Fruit fly (Drosophila melanogaster) whole organism, embryonic: ENCODE data around the gene Neto.

Source experiments
- Bgb ChIP-seq: fragments of 200-800 bp; sonication (Bioruptor generic); IDR thresholded peaks from 2 replicates; pipeline ENCODE4 v1.3.6; 2022; ENCODE audit warnings: missing biosample characterization, missing genetic modification characterization; ENCODE audit not compliant: partially characterized antibody
- CG10366 ChIP-seq: fragments of 200-800 bp; sonication (Bioruptor generic); IDR thresholded peaks from 2 replicates; pipeline ENCODE4 v1.3.6; 2022; ENCODE audit warnings: missing biosample characterization, missing genetic modification characterization
- CG1233 ChIP-seq: fragments of 200-800 bp; sonication (Bioruptor generic); optimal IDR thresholded peaks from 4 replicates; lab custom pipeline; 2018; ENCODE audit warnings: missing biosample characterization, mild to moderate bottlenecking, missing genetic modification characterization
- CG12659 ChIP-seq: fragments of 200-800 bp; sonication (Bioruptor generic); optimal IDR thresholded peaks from 3 replicates; lab custom pipeline; 2017; ENCODE audit warnings: mild to moderate bottlenecking, missing biosample characterization, missing genetic modification reagents, missing genetic modification characterization
- CG13287 ChIP-seq: fragments of 200-800 bp; sonication (Bioruptor generic); IDR thresholded peaks from 2 replicates; pipeline ENCODE4 v1.3.6; 2022; ENCODE audit warnings: missing biosample characterization, missing genetic modification characterization; ENCODE audit not compliant: partially characterized antibody
- CG13624 ChIP-seq: fragments of 200-800 bp; sonication (Bioruptor generic); optimal IDR thresholded peaks from 2 replicates; lab custom pipeline; 2016; ENCODE audit warnings: missing biosample characterization, missing genetic modification characterization
- CG13894 ChIP-seq: fragments of 200-800 bp; sonication (Bioruptor generic); optimal IDR thresholded peaks from 3 replicates; lab custom pipeline; 2018; ENCODE audit warnings: missing biosample characterization, mild to moderate bottlenecking, missing genetic modification characterization, moderate library complexity
- CG15601 ChIP-seq: fragments of 200-800 bp; sonication (Bioruptor generic); optimal IDR thresholded peaks from 3 replicates; lab custom pipeline; 2019; ENCODE audit warnings: missing biosample characterization, mild to moderate bottlenecking, missing genetic modification characterization, moderate library complexity
- CG17912 ChIP-seq: fragments of 200-800 bp; sonication (Bioruptor generic); optimal IDR thresholded peaks from 2 replicates; lab custom pipeline; 2018; ENCODE audit warnings: missing biosample characterization, mild to moderate bottlenecking, missing genetic modification characterization
- CG2199 ChIP-seq: fragments of 200-800 bp; sonication (Bioruptor generic); IDR thresholded peaks from 3 replicates; pipeline ENCODE4 v1.3.6; 2022; ENCODE audit warnings: missing biosample characterization, missing genetic modification characterization
- CG2712 ChIP-seq: fragments of 200-800 bp; optimal IDR thresholded peaks from 3 replicates; lab custom pipeline; 2019; ENCODE audit warnings: missing biosample characterization, mild to moderate bottlenecking, missing genetic modification characterization, moderate library complexity
- CG33213 ChIP-seq: fragments of 200-800 bp; sonication (Bioruptor generic); optimal IDR thresholded peaks from 3 replicates; lab custom pipeline; 2016; ENCODE audit warnings: missing biosample characterization, missing genetic modification characterization
- CG34422 ChIP-seq: fragments of 200-800 bp; sonication (Bioruptor generic); IDR thresholded peaks from 3 replicates; pipeline ENCODE4 v1.3.6; 2022; ENCODE audit warnings: missing biosample characterization, missing genetic modification characterization
- CG3847 ChIP-seq: fragments of 200-800 bp; sonication (Bioruptor generic); IDR thresholded peaks from 2 replicates; pipeline ENCODE4 v1.3.6; 2022; ENCODE audit warnings: missing biosample characterization, missing genetic modification characterization
- CG7839 ChIP-seq: fragments of 200-800 bp; sonication (Bioruptor generic); optimal IDR thresholded peaks from 3 replicates; lab custom pipeline; 2018; ENCODE audit warnings: missing biosample characterization, mild to moderate bottlenecking, missing genetic modification characterization, moderate library complexity
- CG8290 ChIP-seq, 3 experiments: fragments of 200-800 bp; sonication (Bioruptor generic); optimal IDR thresholded peaks; 2 replicates each; lab custom pipeline; 2016 to 2019; ENCODE audit warnings: missing biosample characterization in 3 of 3, missing genetic modification characterization in 3 of 3, mild to moderate bottlenecking in 2 of 3, moderate library complexity in 1 of 3
- CG9727 ChIP-seq: fragments of 200-800 bp; sonication (Bioruptor generic); optimal IDR thresholded peaks from 3 replicates; lab custom pipeline; 2017; ENCODE audit warnings: missing biosample characterization, mild to moderate bottlenecking, missing genetic modification characterization
- CG9876 ChIP-seq: fragments of 200-800 bp; sonication (Bioruptor generic); optimal IDR thresholded peaks from 2 replicates; lab custom pipeline; 2016; ENCODE audit warnings: missing biosample characterization, missing genetic modification characterization
- CoRest ChIP-seq: fragments of 200-800 bp; sonication (Bioruptor generic); optimal IDR thresholded peaks from 3 replicates; lab custom pipeline; 2018; ENCODE audit warnings: missing biosample characterization, mild to moderate bottlenecking, missing genetic modification characterization, moderate library complexity
- Doc2 ChIP-seq: fragments of 200-800 bp; sonication (Bioruptor generic); IDR thresholded peaks from 2 replicates; pipeline ENCODE4 v1.3.6; 2022; ENCODE audit warnings: missing biosample characterization, missing genetic modification characterization
- Dref ChIP-seq: fragments of 200-800 bp; sonication (Bioruptor generic); IDR thresholded peaks from 2 replicates; pipeline ENCODE4 v1.3.6; 2022; ENCODE audit warnings: missing biosample characterization, missing genetic modification characterization
- GATAe ChIP-seq: fragments of 200-800 bp; sonication (Bioruptor generic); conservative IDR thresholded peaks from 2 replicates; pipeline ENCODE4 v1.3.6; 2022; ENCODE audit warnings: missing biosample characterization, missing genetic modification characterization
- Lhr ChIP-seq: fragments of 200-800 bp; sonication (Bioruptor generic); optimal IDR thresholded peaks from 3 replicates; lab custom pipeline; 2017; ENCODE audit warnings: mild to moderate bottlenecking, missing biosample characterization, missing genetic modification reagents, missing genetic modification characterization
- Lim3 ChIP-seq: fragments of 200-800 bp; sonication (Bioruptor generic); IDR thresholded peaks from 2 replicates; pipeline ENCODE4 v1.3.6; 2022; ENCODE audit warnings: missing biosample characterization, missing genetic modification characterization
- MBD-R2 ChIP-seq: fragments of 200-800 bp; sonication (Bioruptor generic); IDR thresholded peaks from 2 replicates; pipeline ENCODE4 v1.3.6; 2022; ENCODE audit warnings: missing biosample characterization, missing genetic modification characterization
- Mrtf ChIP-seq: fragments of 200-800 bp; sonication (Bioruptor generic); IDR thresholded peaks from 3 replicates; pipeline ENCODE4 v1.3.6; 2022; ENCODE audit warnings: missing biosample characterization, missing genetic modification characterization
- Nf-YB ChIP-seq: fragments of 200-800 bp; sonication (Bioruptor generic); optimal IDR thresholded peaks from 3 replicates; lab custom pipeline; 2019; ENCODE audit warnings: missing biosample characterization, mild to moderate bottlenecking, missing genetic modification characterization, moderate library complexity
- Ptx1 ChIP-seq: fragments of 200-800 bp; sonication (Bioruptor generic); IDR thresholded peaks from 2 replicates; pipeline ENCODE4 v1.3.6; 2022; ENCODE audit warnings: missing biosample characterization, missing genetic modification characterization
- Scr ChIP-seq: fragments of 200-800 bp; sonication (Bioruptor generic); IDR thresholded peaks from 2 replicates; pipeline ENCODE4 v1.3.6; 2022; ENCODE audit warnings: missing biosample characterization, missing genetic modification characterization; ENCODE audit not compliant: partially characterized antibody
- Six4 ChIP-seq: fragments of 200-800 bp; sonication (Bioruptor generic); optimal IDR thresholded peaks from 2 replicates; lab custom pipeline; 2016; ENCODE audit warnings: missing biosample characterization, missing genetic modification characterization
- Trl ChIP-seq, 3 experiments: fragments of >200 bp in 2 of 3; fragments of 200-800 bp in 1 of 3; sonication (Bioruptor generic) in 1 of 3; optimal IDR thresholded peaks; 2 replicates in 1 of 3; 3 replicates in 2 of 3; lab custom pipeline; 2016 to 2017; ENCODE audit warnings: missing biosample characterization in 1 of 3, missing genetic modification characterization in 1 of 3
- YL-1 ChIP-seq: fragments of 200-800 bp; sonication (Bioruptor generic); optimal IDR thresholded peaks from 3 replicates; lab custom pipeline; 2017; ENCODE audit warnings: missing biosample characterization, mild to moderate bottlenecking, missing genetic modification characterization
- amos ChIP-seq: fragments of 200-800 bp; sonication (Bioruptor generic); IDR thresholded peaks from 2 replicates; pipeline ENCODE4 v1.3.6; 2022; ENCODE audit warnings: missing biosample characterization, missing genetic modification characterization; ENCODE audit not compliant: partially characterized antibody
- btn ChIP-seq: fragments of 200-800 bp; sonication (Bioruptor generic); optimal IDR thresholded peaks from 2 replicates; lab custom pipeline; 2016; ENCODE audit warnings: missing biosample characterization, missing genetic modification characterization
- crol ChIP-seq: fragments of 200-800 bp; sonication (Bioruptor generic); IDR thresholded peaks from 2 replicates; pipeline ENCODE4 v1.3.6; 2022; ENCODE audit warnings: missing biosample characterization, missing genetic modification characterization
- ems ChIP-seq: fragments of 200-800 bp; sonication (Bioruptor generic); optimal IDR thresholded peaks from 3 replicates; lab custom pipeline; 2016; ENCODE audit warnings: missing biosample characterization, missing genetic modification characterization
- ewg ChIP-seq: fragments of 200-800 bp; sonication (Bioruptor generic); optimal IDR thresholded peaks from 3 replicates; lab custom pipeline; 2017; ENCODE audit warnings: mild to moderate bottlenecking, missing biosample characterization, missing genetic modification reagents, missing genetic modification characterization
- ftz-f1 ChIP-seq: fragments of 200-800 bp; sonication (Bioruptor generic); optimal IDR thresholded peaks from 2 replicates; lab custom pipeline; 2016; ENCODE audit warnings: missing biosample characterization, missing genetic modification characterization
- gfzf ChIP-seq: fragments of 200-800 bp; sonication (Bioruptor generic); optimal IDR thresholded peaks from 2 replicates; lab custom pipeline; 2016; ENCODE audit warnings: missing biosample characterization, mild to moderate bottlenecking, missing genetic modification characterization, moderate library complexity
- hbn ChIP-seq: fragments of 200-800 bp; sonication (Bioruptor generic); IDR thresholded peaks from 2 replicates; pipeline ENCODE4 v1.3.6; 2022; ENCODE audit warnings: missing biosample characterization, missing genetic modification characterization; ENCODE audit not compliant: partially characterized antibody
- klu ChIP-seq: fragments of 200-800 bp; sonication (Bioruptor generic); IDR thresholded peaks from 2 replicates; pipeline ENCODE4 v1.3.6; 2022; ENCODE audit warnings: missing biosample characterization, missing genetic modification characterization
- nmo ChIP-seq: fragments of 200-800 bp; sonication (Bioruptor generic); optimal IDR thresholded peaks from 2 replicates; lab custom pipeline; 2018; ENCODE audit warnings: missing biosample characterization, mild to moderate bottlenecking, missing genetic modification characterization, moderate library complexity
- pho ChIP-seq: fragments of 200-800 bp; sonication (Bioruptor generic); optimal IDR thresholded peaks from 2 replicates; lab custom pipeline; 2016; ENCODE audit warnings: missing biosample characterization, missing genetic modification characterization
- pnt ChIP-seq: fragments of 200-800 bp; sonication (Bioruptor generic); optimal IDR thresholded peaks from 3 replicates; lab custom pipeline; 2016; ENCODE audit warnings: missing biosample characterization, missing genetic modification characterization
- so ChIP-seq: fragments of 200-800 bp; sonication (Bioruptor generic); IDR thresholded peaks from 3 replicates; pipeline ENCODE4 v1.3.6; 2022; ENCODE audit warnings: missing biosample characterization, missing genetic modification characterization
- sob ChIP-seq: fragments of 200-800 bp; sonication (Bioruptor generic); IDR thresholded peaks from 2 replicates; pipeline ENCODE4 v1.3.6; 2022; ENCODE audit warnings: missing biosample characterization, missing genetic modification characterization
- trh ChIP-seq: fragments of 200-800 bp; sonication (Bioruptor generic); optimal IDR thresholded peaks from 2 replicates; lab custom pipeline; 2016; ENCODE audit warnings: missing biosample characterization, missing genetic modification characterization
- unpg ChIP-seq: fragments of 200-800 bp; sonication (Bioruptor generic); optimal IDR thresholded peaks from 3 replicates; lab custom pipeline; 2018; ENCODE audit warnings: missing biosample characterization, mild to moderate bottlenecking, missing genetic modification characterization, moderate library complexity

The Neto gene

dm6 chrX:13412941-13413613, 32.6 kb upstream of the Neto start, which contains the start of the genes CG1998 and Set2 (continued):
- TF ChIP-seq pho (GFP tag; lab: Kevin White, UChicago) (peak; percentile 32), CG15601 (tag; lab: Kevin White, UChicago) (peak; percentile 35), Doc2 (no peak), CoRest (tag; lab: Kevin White, UChicago) (peak; percentile 57), CG33213 (GFP tag; lab: Kevin White, UChicago) (peak; percentile 67), trh (GFP tag; lab: Kevin White, UChicago) (no peak), CG10366 (no peak), CG12659 (GFP tag; lab: Kevin White, UChicago) (peak; percentile 80), CG1233 (peak; percentile 3), CG13624 (GFP tag; lab: Kevin White, UChicago) (peak; percentile 57), sob (GFP tag; lab: Robert Waterston, UW) (peak; percentile 65), Scr (GFP tag; lab: Robert Waterston, UW) (peak; percentile 27; the same call in 1 of the 2 replicates), crol (GFP tag; lab: Robert Waterston, UW) (peak; percentile 92), ftz-f1 (peak; percentile 93), Ptx1 (GFP tag; lab: Robert Waterston, UW) (peak; percentile 29; the same call in 1 of the 2 replicates), Lhr (GFP tag; lab: Kevin White, UChicago) (peak; percentile 91), CG13287 (GFP tag; lab: Robert Waterston, UW) (peak; percentile 63; the same call in 1 of the 2 replicates), CG3847 (peak; percentile 88), CG2712 (tag; lab: Kevin White, UChicago) (peak; percentile 51), CG9727 (GFP tag; lab: Kevin White, UChicago) (peak; percentile 28), ems (GFP tag; lab: Kevin White, UChicago) (peak; percentile 8), amos (peak; percentile 47; the same call in 1 of the 2 replicates), Mrtf (GFP tag; lab: Robert Waterston, UW) (no peak), gfzf (peak; percentile 98), pnt (peak; percentile 1), CG13894 (tag; lab: Kevin White, UChicago) (peak; percentile 51), Trl (optimal IDR thresholded peaks at IDR 0.05; lab: Kevin White, UChicago) (peak in 1 of 2 experiments; percentile 61), Trl (GFP tag; optimal IDR thresholded peaks at IDR 0.05; lab: Kevin White, UChicago) (peak; percentile 27), hbn (GFP tag; lab: Robert Waterston, UW) (peak; percentile 34; the same call in 1 of the 2 replicates), Dref (GFP tag; lab: Robert Waterston, UW) (peak; percentile 60), Six4 (GFP tag; lab: Kevin White, UChicago) (no peak), YL-1 (peak; percentile 83), btn (no peak), unpg (no peak), Nf-YB (peak; percentile 35), so (peak; percentile 27; the same call in 1 of the 3 replicates), klu (no peak), CG17912 (GFP tag; lab: Kevin White, UChicago) (peak; percentile 25), GATAe (peak; percentile 46; the same call in 1 of the 2 replicates), CG7839 (tag; lab: Kevin White, UChicago) (no peak), Lim3 (GFP tag; lab: Robert Waterston, UW) (no peak), CG34422 (GFP tag; lab: Robert Waterston, UW) (peak; percentile 63; the same call in 2 of the 3 replicates), CG9876 (GFP tag; lab: Kevin White, UChicago) (peak; percentile 5), MBD-R2 (GFP tag; lab: Robert Waterston, UW) (peak; percentile 90), Bgb (GFP tag; lab: Robert Waterston, UW) (peak; percentile 54; the same call in 1 of the 2 replicates), CG8290 (GFP tag; optimal IDR thresholded peaks at IDR 0.05; lab: Kevin White, UChicago) (peak; percentile 85), CG8290 (tag; optimal IDR thresholded peaks at IDR 0.05; lab: Kevin White, UChicago) (peak; percentile 15 to 82), ewg (peak; percentile 51), nmo (GFP tag; lab: Kevin White, UChicago) (peak; percentile 64), CG2199 (GFP tag; lab: Robert Waterston, UW) (peak; percentile 44; the same call in 1 of the 3 replicates)
